Worm (Caenorhabditis elegans): ENCODE data around the gene T26H8.5.
"Not testable (repeated sequence)": the region's sequence is repeated elsewhere in the genome, so short reads cannot be mapped to it uniquely, and the experiment has no call there.

Gene T26H8.5

ce11 chrV:15268302-15268701 lies 37.1 kb downstream of the T26H8.5 start, which contains the start of gene srw-22:
Gene srw-22, plus strand, starts transcription at chrV:15268602.
- TF ChIP-seq mec-3 (tag; optimal IDR thresholded peaks at IDR 0.05; ENCODE audit: borderline replicate concordance) (no peak), unc-86 (tag; optimal IDR thresholded peaks at IDR 0.05) (no peak), elt-2 (tag; optimal IDR thresholded peaks at IDR 0.05) (no peak), lin-11 (tag; optimal IDR thresholded peaks at IDR 0.05) (no peak), hlh-30 (tag; optimal IDR thresholded peaks at IDR 0.05; ENCODE audit: insufficient read depth) (no peak), fkh-10 (GFP tag; optimal IDR thresholded peaks at IDR 0.05) (no peak), npax-4 (tag; optimal IDR thresholded peaks at IDR 0.05) (no peak), rnt-1 (tag; optimal IDR thresholded peaks at IDR 0.05) (no peak), pag-3 (tag; optimal IDR thresholded peaks at IDR 0.05; ENCODE audit: borderline replicate concordance) (no peak), ceh-34 (tag; optimal IDR thresholded peaks at IDR 0.05) (no peak), unc-42 (tag; optimal IDR thresholded peaks at IDR 0.05) (no peak), ets-4 (tag; optimal IDR thresholded peaks at IDR 0.05) (no peak), tbx-7 (tag; optimal IDR thresholded peaks at IDR 0.05) (no peak), ceh-45 (GFP tag; IDR thresholded peaks at IDR 0.05) (no peak), ref-2 (tag; optimal IDR thresholded peaks at IDR 0.05) (no peak), zip-5 (tag; optimal IDR thresholded peaks at IDR 0.05) (no peak)

- no peak for TF ChIP-seq ztf-16 (tag; optimal IDR thresholded peaks at IDR 0.05)
- no peak for TF ChIP-seq hlh-15 (tag; optimal IDR thresholded peaks at IDR 0.05)
- TF ChIP-seq pqm-1 (tag; optimal IDR thresholded peaks at IDR 0.05): no peak
- no peak for TF ChIP-seq pat-9 (tag; optimal IDR thresholded peaks at IDR 0.05)
- TF ChIP-seq fax-1 (tag; optimal IDR thresholded peaks at IDR 0.05): no peak
Observed at ce11 chrV:15267405-15267804, 38.0 kb downstream of the T26H8.5 start, which contains the start of gene T10H4.13. Gene T10H4.13, minus strand, starts transcription at chrV:15267505.

- no peak for TF ChIP-seq ceh-31 (tag; optimal IDR thresholded peaks at IDR 0.05)
- TF ChIP-seq syd-9 (tag; optimal IDR thresholded peaks at IDR 0.05): no peak
- no peak for TF ChIP-seq C08G9.2 (tag; optimal IDR thresholded peaks at IDR 0.05)
- TF ChIP-seq unc-86 (tag; optimal IDR thresholded peaks at IDR 0.05): no peak
- TF ChIP-seq ceh-18 (tag; optimal IDR thresholded peaks at IDR 0.05): no peak
- TF ChIP-seq pha-2 (tag; optimal IDR thresholded peaks at IDR 0.05): no peak
- no peak for TF ChIP-seq odd-2 (tag; optimal IDR thresholded peaks at IDR 0.05)
- no peak for TF ChIP-seq zip-5 (tag; optimal IDR thresholded peaks at IDR 0.05)
- TF ChIP-seq ahr-1 (tag; optimal IDR thresholded peaks at IDR 0.05): no peak
- TF ChIP-seq lim-6 (tag; optimal IDR thresholded peaks at IDR 0.05): no peak
- TF ChIP-seq pat-9 (tag; optimal IDR thresholded peaks at IDR 0.05): no peak
- no peak for TF ChIP-seq hlh-6 (tag; optimal IDR thresholded peaks at IDR 0.05)
- TF ChIP-seq fkh-10 (GFP tag; optimal IDR thresholded peaks at IDR 0.05): no peak
- TF ChIP-seq che-1 (tag; optimal IDR thresholded peaks at IDR 0.05): no peak
- no peak for TF ChIP-seq pax-1 (tag; optimal IDR thresholded peaks at IDR 0.05)
- no peak for TF ChIP-seq ceh-6 (GFP tag; optimal IDR thresholded peaks at IDR 0.05)
Observed at ce11 chrV:15265814-15266213, 39.6 kb downstream of the T26H8.5 start, which contains the start of gene M01B2.13. Gene M01B2.13, minus strand, starts transcription at chrV:15265914.

ce11 chrV:15264131-15264530 lies 41.3 kb downstream of the T26H8.5 start, which contains the start of gene M01B2.12:
Gene M01B2.12, minus strand, starts transcription at chrV:15264231.
- no peak for TF ChIP-seq hlh-15 (tag; optimal IDR thresholded peaks at IDR 0.05)
- TF ChIP-seq ceh-6 (GFP tag; optimal IDR thresholded peaks at IDR 0.05): no peak

- TF ChIP-seq ceh-18 (tag; optimal IDR thresholded peaks at IDR 0.05); ama-1 (optimal IDR thresholded peaks at IDR 0.05); fax-1 (tag; optimal IDR thresholded peaks at IDR 0.05): not testable (repeated sequence)
Observed at ce11 chrV:15262336-15262735, 43.1 kb downstream of the T26H8.5 start, which contains the start of gene M01B2.10. Gene M01B2.10, minus strand, starts transcription at chrV:15262436.

Measured in whole organism, late embryonic.